Worm (Caenorhabditis elegans) whole organism, L3 larva: ENCODE data around the gene F14E5.2.

ENCODE experiments used
- ZK546.5 ChIP-seq: sonication (generic microtip); optimal IDR thresholded peaks from 2 replicates; lab custom pipeline; 2017; ENCODE audit warnings: missing biosample characterization, missing genetic modification characterization
- ceh-28 ChIP-seq: fragments of 150-350 bp; optimal IDR thresholded peaks from 2 replicates; lab custom pipeline; 2014; ENCODE audit warnings: missing biosample characterization, missing genetic modification reagents, missing genetic modification characterization
- daf-12 ChIP-seq: fragments of 150-350 bp; optimal IDR thresholded peaks from 2 replicates; lab custom pipeline; 2014; ENCODE audit warnings: missing biosample characterization, missing genetic modification reagents, missing genetic modification characterization
- egl-5 ChIP-seq: fragments of 150-350 bp; optimal IDR thresholded peaks from 2 replicates; lab custom pipeline; 2017; ENCODE audit warnings: missing biosample characterization, missing genetic modification reagents, missing genetic modification characterization, inconsistent platforms
- elt-1 ChIP-seq: fragments of 150-350 bp; optimal IDR thresholded peaks from 2 replicates; lab custom pipeline; 2014; ENCODE audit warnings: missing biosample characterization, missing genetic modification characterization
- elt-2 ChIP-seq: sonication (generic microtip); optimal IDR thresholded peaks from 2 replicates; lab custom pipeline; 2016; ENCODE audit warnings: missing genetic modification reagents, mild to moderate bottlenecking, missing genetic modification characterization, missing compliant biosample characterization
- fkh-10 ChIP-seq: sonication (generic microtip); optimal IDR thresholded peaks from 2 replicates; lab custom pipeline; 2017; ENCODE audit warnings: missing biosample characterization, missing genetic modification reagents, missing genetic modification characterization
- fkh-2 ChIP-seq: fragments of 150-350 bp; optimal IDR thresholded peaks from 2 replicates; lab custom pipeline; 2014; ENCODE audit warnings: missing biosample characterization, missing genetic modification reagents, missing genetic modification characterization
- hmg-11 ChIP-seq: sonication (generic microtip); optimal IDR thresholded peaks from 2 replicates; lab custom pipeline; 2016; ENCODE audit warnings: missing genetic modification characterization, missing compliant biosample characterization
- jun-1 ChIP-seq: fragments of 150-350 bp; optimal IDR thresholded peaks from 2 replicates; lab custom pipeline; 2014; ENCODE audit warnings: missing biosample characterization, missing genetic modification reagents, missing genetic modification characterization
- lin-39 ChIP-seq: fragments of 150-350 bp; optimal IDR thresholded peaks from 2 replicates; lab custom pipeline; 2018; ENCODE audit warnings: missing biosample characterization, missing genetic modification reagents, missing genetic modification characterization
- mdl-1 ChIP-seq: fragments of 150-350 bp; optimal IDR thresholded peaks from 2 replicates; lab custom pipeline; 2014; ENCODE audit warnings: missing biosample characterization, missing genetic modification characterization
- mml-1 ChIP-seq: fragments of 150-350 bp; sonication (generic microtip); optimal IDR thresholded peaks from 3 replicates; lab custom pipeline; 2014; ENCODE audit warnings: missing biosample characterization, missing genetic modification characterization
- nfya-1 ChIP-seq: sonication (generic microtip); optimal IDR thresholded peaks from 2 replicates; lab custom pipeline; 2017; ENCODE audit warnings: missing genetic modification characterization, mild to moderate bottlenecking, missing compliant biosample characterization, antibody characterized with exemption, moderate library complexity; ENCODE audit not compliant: insufficient read depth
- nhr-11 ChIP-seq: fragments of 150-350 bp; optimal IDR thresholded peaks from 2 replicates; lab custom pipeline; 2014; ENCODE audit warnings: missing biosample characterization, missing genetic modification characterization
- nhr-23 ChIP-seq: fragments of 150-350 bp; optimal IDR thresholded peaks from 2 replicates; lab custom pipeline; 2014; ENCODE audit warnings: missing biosample characterization, missing genetic modification reagents, missing genetic modification characterization
- nhr-237 ChIP-seq: fragments of 150-350 bp; optimal IDR thresholded peaks from 2 replicates; lab custom pipeline; 2014; ENCODE audit warnings: missing biosample characterization, missing genetic modification characterization
- nhr-25 ChIP-seq: sonication (generic microtip); optimal IDR thresholded peaks from 2 replicates; lab custom pipeline; 2017; ENCODE audit warnings: missing biosample characterization, missing genetic modification characterization
- pha-4 ChIP-seq: fragments of 150-350 bp; optimal IDR thresholded peaks from 2 replicates; lab custom pipeline; 2014; ENCODE audit warnings: missing biosample characterization, missing genetic modification reagents, missing genetic modification characterization
- pqm-1 ChIP-seq: fragments of 150-350 bp; optimal IDR thresholded peaks from 2 replicates; lab custom pipeline; 2017; ENCODE audit warnings: missing biosample characterization, missing genetic modification characterization, inconsistent platforms
- skn-1 ChIP-seq: fragments of 150-350 bp; optimal IDR thresholded peaks from 2 replicates; lab custom pipeline; 2014; ENCODE audit warnings: missing biosample characterization, missing genetic modification characterization
- ztf-11 ChIP-seq: fragments of 150-350 bp; optimal IDR thresholded peaks from 2 replicates; lab custom pipeline; 2014; ENCODE audit warnings: missing biosample characterization, missing genetic modification characterization
- ztf-4 ChIP-seq: fragments of 150-350 bp; optimal IDR thresholded peaks from 2 replicates; lab custom pipeline; 2014; ENCODE audit warnings: missing biosample characterization, missing genetic modification characterization

Gene F14E5.2

ce11 chrII:8431954-8432353 is 3.3 kb upstream of the F14E5.2 start, which contains the start of gene acp-2:
Gene acp-2, minus strand, starts transcription at chrII:8432054.
- no peak for TF ChIP-seq hmg-11
- no peak for TF ChIP-seq jun-1
- no peak for TF ChIP-seq lin-39

ce11 chrII:8428947-8429919 is 575 bp upstream of the F14E5.2 start:
- TF ChIP-seq elt-1 (tag; lab: Kevin White, UChicago) (no peak), daf-12 (no peak), nfya-1 (tag; lab: Kevin White, UChicago) (peak; percentile 32), nhr-25 (peak; percentile 39), pha-4 (tag; lab: Kevin White, UChicago) (peak; percentile 38), nhr-23 (tag; lab: Kevin White, UChicago) (peak; percentile 53)
- TF ChIP-seq, all 47 proteins: peak for 4

- TF ChIP-seq nhr-25 (no peak), ztf-4 (peak; percentile 43), skn-1 (tag; lab: Kevin White, UChicago) (no peak), elt-1 (tag; lab: Kevin White, UChicago) (peak; percentile 89)
Measured at ce11 chrII:8420775-8421388, 7.8 kb downstream of the F14E5.2 start.

ce11 chrII:8419798-8420197 is 8.9 kb downstream of the F14E5.2 start, which contains the start of gene F14E5.8:
Gene F14E5.8, plus strand, starts transcription at chrII:8420098.
- TF ChIP-seq elt-1 (tag; lab: Kevin White, UChicago): peak; percentile 4
- TF ChIP-seq, all 47 proteins: peak for 1; not testable (repeated sequence) for 46

- TF ChIP-seq ceh-28 (no peak), nfya-1 (tag; lab: Kevin White, UChicago) (no peak), elt-1 (tag; lab: Kevin White, UChicago) (peak; percentile 89), ztf-4 (peak; percentile 76)
Measured at ce11 chrII:8419015-8419414, 9.6 kb downstream of the F14E5.2 start.

ce11 chrII:8417059-8417668 is 11.5 kb downstream of the F14E5.2 start, which contains the start of gene fdgt-2:
Gene fdgt-2, plus strand, starts transcription at chrII:8417618.
- no peak for TF ChIP-seq mml-1 (tag; lab: Kevin White, UChicago)
- TF ChIP-seq egl-5: no peak
- no peak for TF ChIP-seq fkh-2 (tag; lab: Kevin White, UChicago)
- no peak for TF ChIP-seq mdl-1 (tag; lab: Kevin White, UChicago)
- no peak for TF ChIP-seq elt-1 (tag; lab: Kevin White, UChicago)
- TF ChIP-seq pqm-1: peak; percentile 7
- TF ChIP-seq elt-2: peak; percentile 36
- no peak for TF ChIP-seq nhr-237 (tag; lab: Kevin White, UChicago)
- TF ChIP-seq ztf-11 (tag; lab: Kevin White, UChicago): no peak
- TF ChIP-seq nhr-25: peak; percentile 73
- no peak for TF ChIP-seq lin-39
- no peak for TF ChIP-seq fkh-10 (GFP tag; lab: Kevin White, UChicago)
- no peak for TF ChIP-seq jun-1

ce11 chrII:8415462-8416037 is 13.1 kb downstream of the F14E5.2 start:
- TF ChIP-seq nhr-11 (tag; lab: Kevin White, UChicago) (no peak), ZK546.5 (tag; lab: Kevin White, UChicago) (no peak), elt-1 (tag; lab: Kevin White, UChicago) (peak; percentile 48), nhr-237 (tag; lab: Kevin White, UChicago) (no peak), nhr-25 (peak; percentile 12)
